Fruit fly (Drosophila melanogaster) whole organism, prepupa: Measurements from ENCODE around the gene Smg6.
A peak's percentile ranks its signal among the peaks of the same experiment; 100 is the strongest.

Experiments
- CG8319 ChIP-seq: fragments of 200-800 bp; sonication (Bioruptor generic); optimal IDR thresholded peaks from 3 replicates; lab custom pipeline; 2016; ENCODE audit warnings: missing biosample characterization, missing genetic modification characterization
- Eip75B ChIP-seq: fragments of 200-800 bp; sonication (Bioruptor generic); optimal IDR thresholded peaks from 3 replicates; lab custom pipeline; 2016; ENCODE audit warnings: missing biosample characterization, missing genetic modification characterization
- Eip78C ChIP-seq: fragments of 200-800 bp; sonication (Bioruptor generic); peaks from one replicate; lab custom pipeline; 2016; ENCODE audit warnings: missing biosample characterization, missing genetic modification characterization
- Sox14 ChIP-seq: fragments of 200-800 bp; sonication (Bioruptor generic); optimal IDR thresholded peaks from 3 replicates; lab custom pipeline; 2016; ENCODE audit warnings: missing biosample characterization, missing genetic modification characterization
- cyc ChIP-seq: fragments of 200-800 bp; sonication (Bioruptor generic); optimal IDR thresholded peaks from 3 replicates; lab custom pipeline; 2016; ENCODE audit warnings: missing biosample characterization, missing genetic modification characterization
- esn ChIP-seq: fragments of 200-800 bp; sonication (Bioruptor generic); optimal IDR thresholded peaks from 2 replicates; lab custom pipeline; 2016; ENCODE audit warnings: missing biosample characterization, mild to moderate bottlenecking, missing genetic modification characterization, moderate library complexity
- fd85E ChIP-seq: fragments of 200-800 bp; sonication (Bioruptor generic); optimal IDR thresholded peaks from 3 replicates; lab custom pipeline; 2016; ENCODE audit warnings: missing biosample characterization, missing genetic modification characterization
- pdm3 ChIP-seq: fragments of 200-800 bp; sonication (Bioruptor generic); optimal IDR thresholded peaks from 3 replicates; lab custom pipeline; 2016; ENCODE audit warnings: missing biosample characterization, missing genetic modification characterization

dm6 chr3R:25027281-25028219 is 5.7 kb downstream of the Smg6 start:
- TF ChIP-seq Eip78C (GFP tag; lab: Kevin White, UChicago): no peak
- peak; percentile 81 for TF ChIP-seq esn (GFP tag; lab: Kevin White, UChicago)
- no peak for TF ChIP-seq CG8319 (GFP tag; lab: Kevin White, UChicago)
- TF ChIP-seq cyc (GFP tag; lab: Kevin White, UChicago): peak; percentile 38
- no peak for TF ChIP-seq fd85E
- peak; percentile 64 for TF ChIP-seq Sox14
- TF ChIP-seq Eip75B (GFP tag; lab: Kevin White, UChicago): no peak
- TF ChIP-seq pdm3: no peak
